Worm (Caenorhabditis elegans): ENCODE measurements around the gene fbxa-194.

DNA sequence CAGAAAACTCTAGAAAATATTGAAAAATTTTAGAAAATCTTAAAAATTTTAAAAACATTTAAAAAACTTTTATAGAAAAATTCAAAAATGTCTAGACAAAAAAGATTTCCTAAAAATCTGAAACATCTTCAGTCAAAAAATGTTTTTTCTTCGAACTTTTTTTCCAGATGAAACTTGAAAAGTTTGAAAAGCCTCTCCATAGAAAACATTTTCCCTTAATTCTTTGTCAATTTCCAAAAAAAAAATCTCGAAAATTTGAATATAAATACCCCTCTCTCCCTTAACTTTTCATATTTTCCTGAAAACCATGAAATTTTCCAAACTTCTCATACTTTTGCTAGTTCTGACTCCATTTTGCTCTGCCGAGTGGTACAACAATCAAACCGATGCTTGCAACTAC is 49.8 kb downstream of the fbxa-194 start, which contains the start of gene Y116F11A.3:
- TF ChIP-seq ceh-82 (tag; optimal IDR thresholded peaks at IDR 0.05) (no peak), ama-1 (optimal IDR thresholded peaks at IDR 0.05) (no peak), nhr-23 (tag; optimal IDR thresholded peaks at IDR 0.05) (no peak), elt-1 (tag; optimal IDR thresholded peaks at IDR 0.05) (no peak), elt-3 (tag; optimal IDR thresholded peaks at IDR 0.05) (no peak), ztf-11 (tag; optimal IDR thresholded peaks at IDR 0.05) (no peak), lin-39 (tag; optimal IDR thresholded peaks at IDR 0.05) (no peak), aly-2 (tag; optimal IDR thresholded peaks at IDR 0.05) (no peak)

Measured in whole organism, L2 larva.